Fruit fly (Drosophila melanogaster) whole organism, prepupa: Measurements from ENCODE around the gene Roc1b.

Source experiments
- CG16779 ChIP-seq: fragments of 200-800 bp; sonication (Bioruptor generic); optimal IDR thresholded peaks from 3 replicates; lab custom pipeline; 2017; ENCODE audit warnings: missing biosample characterization, mild to moderate bottlenecking, missing genetic modification characterization
- CG3032 ChIP-seq: fragments of 200-800 bp; optimal IDR thresholded peaks from 2 replicates; lab custom pipeline; 2019; ENCODE audit warnings: missing biosample characterization, mild to moderate bottlenecking, missing genetic modification characterization, moderate library complexity
- CG3919 ChIP-seq: fragments of 200-800 bp; sonication (Bioruptor generic); optimal IDR thresholded peaks from 3 replicates; lab custom pipeline; 2016; ENCODE audit warnings: missing biosample characterization, missing genetic modification characterization
- CG6808 ChIP-seq: fragments of 200-800 bp; sonication (Bioruptor generic); optimal IDR thresholded peaks from 3 replicates; lab custom pipeline; 2017; ENCODE audit warnings: missing biosample characterization, missing genetic modification characterization, mild to moderate bottlenecking, moderate library complexity, missing genetic modification reagents
- CG6854 ChIP-seq: fragments of 200-800 bp; sonication (Bioruptor generic); optimal IDR thresholded peaks from 2 replicates; lab custom pipeline; 2017; ENCODE audit warnings: missing biosample characterization, mild to moderate bottlenecking, missing genetic modification characterization
- CG8632 ChIP-seq: fragments of 200-800 bp; sonication (Bioruptor generic); optimal IDR thresholded peaks from 3 replicates; lab custom pipeline; 2016; ENCODE audit warnings: missing biosample characterization, missing genetic modification characterization
- Eip75B ChIP-seq: fragments of 200-800 bp; sonication (Bioruptor generic); optimal IDR thresholded peaks from 3 replicates; lab custom pipeline; 2016; ENCODE audit warnings: missing biosample characterization, missing genetic modification characterization
- Hr39 ChIP-seq: fragments of 200-800 bp; sonication (Bioruptor generic); optimal IDR thresholded peaks from 2 replicates; lab custom pipeline; 2016; ENCODE audit warnings: missing biosample characterization, missing genetic modification characterization
- cyc ChIP-seq: fragments of 200-800 bp; sonication (Bioruptor generic); optimal IDR thresholded peaks from 3 replicates; lab custom pipeline; 2016; ENCODE audit warnings: missing biosample characterization, missing genetic modification characterization
- esn ChIP-seq: fragments of 200-800 bp; sonication (Bioruptor generic); optimal IDR thresholded peaks from 2 replicates; lab custom pipeline; 2016; ENCODE audit warnings: missing biosample characterization, mild to moderate bottlenecking, missing genetic modification characterization, moderate library complexity

- no peak for TF ChIP-seq Eip75B (GFP tag; lab: Kevin White, UChicago)
- no peak for TF ChIP-seq CG3919
- no peak for TF ChIP-seq CG6854
- TF ChIP-seq CG6808 (GFP tag; lab: Kevin White, UChicago): no peak
- no peak for TF ChIP-seq CG8632 (GFP tag; lab: Kevin White, UChicago)
- no peak for TF ChIP-seq cyc (GFP tag; lab: Kevin White, UChicago)
- peak; percentile 7 for TF ChIP-seq CG3032 (tag; lab: Kevin White, UChicago)
- TF ChIP-seq CG16779 (tag; lab: Kevin White, UChicago): no peak
- no peak for TF ChIP-seq Hr39 (GFP tag; lab: Kevin White, UChicago)
- no peak for TF ChIP-seq esn (GFP tag; lab: Kevin White, UChicago)
Measured at dm6 chr3L:324486-324885, 33.3 kb upstream of the Roc1b start, which contains the start of gene CG32344.
